Fruit fly (Drosophila melanogaster) whole organism, embryonic: Measurements from ENCODE around the gene Cpr30F.

Experiments used
- Adf1 ChIP-seq: fragments of 200-800 bp; sonication (Bioruptor generic); IDR thresholded peaks from 2 replicates; pipeline ENCODE4 v1.3.6; 2022; ENCODE audit warnings: missing biosample characterization, missing genetic modification characterization
- Atf-2 ChIP-seq: fragments of 200-800 bp; sonication (Bioruptor generic); optimal IDR thresholded peaks from 2 replicates; lab custom pipeline; 2016; ENCODE audit warnings: missing biosample characterization, missing genetic modification characterization
- BtbVII ChIP-seq: fragments of 200-800 bp; sonication (Bioruptor generic); optimal IDR thresholded peaks from 3 replicates; lab custom pipeline; 2017; ENCODE audit warnings: missing biosample characterization, mild to moderate bottlenecking, missing genetic modification characterization
- Bteb2 ChIP-seq: fragments of 200-800 bp; sonication (Bioruptor generic); optimal IDR thresholded peaks from 2 replicates; lab custom pipeline; 2016; ENCODE audit warnings: missing biosample characterization, missing genetic modification characterization
- CG1024 ChIP-seq: fragments of 200-800 bp; sonication (Bioruptor generic); IDR thresholded peaks from 2 replicates; pipeline ENCODE4 v1.3.6; 2022; ENCODE audit warnings: missing biosample characterization, missing genetic modification characterization
- CG11247 ChIP-seq: fragments of 200-800 bp; sonication (Bioruptor generic); IDR thresholded peaks from 2 replicates; pipeline ENCODE4 v1.3.6; 2022; ENCODE audit warnings: missing biosample characterization, missing genetic modification characterization
- CG11456 ChIP-seq: fragments of 200-800 bp; sonication (Bioruptor generic); IDR thresholded peaks from 3 replicates; pipeline ENCODE4 v1.3.6; 2022; ENCODE audit warnings: missing biosample characterization, missing genetic modification characterization
- CG12155 ChIP-seq: fragments of 200-800 bp; sonication (Bioruptor generic); optimal IDR thresholded peaks from 3 replicates; lab custom pipeline; 2016; ENCODE audit warnings: missing biosample characterization, missing genetic modification characterization
- CG12236 ChIP-seq: fragments of 200-800 bp; sonication (Bioruptor generic); optimal IDR thresholded peaks from 2 replicates; lab custom pipeline; 2016; ENCODE audit warnings: missing biosample characterization, missing genetic modification characterization
- CG14710 ChIP-seq: fragments of 200-800 bp; sonication (Bioruptor generic); optimal IDR thresholded peaks from 3 replicates; lab custom pipeline; 2019; ENCODE audit warnings: missing biosample characterization, mild to moderate bottlenecking, missing genetic modification characterization, moderate library complexity
- CG14965 ChIP-seq: fragments of 200-800 bp; sonication (Bioruptor generic); optimal IDR thresholded peaks from 2 replicates; lab custom pipeline; 2016; ENCODE audit warnings: missing biosample characterization, missing genetic modification characterization, borderline replicate concordance
- CG1602 ChIP-seq: fragments of 200-800 bp; sonication (Bioruptor generic); optimal IDR thresholded peaks from 3 replicates; lab custom pipeline; 2016; ENCODE audit warnings: missing biosample characterization, missing genetic modification characterization
- CG17328 ChIP-seq: fragments of 200-800 bp; sonication (Bioruptor generic); IDR thresholded peaks from 2 replicates; pipeline ENCODE4 v1.3.6; 2022; ENCODE audit warnings: missing biosample characterization, missing genetic modification characterization
- CG18599 ChIP-seq: fragments of 200-800 bp; sonication (Bioruptor generic); optimal IDR thresholded peaks from 3 replicates; lab custom pipeline; 2017; ENCODE audit warnings: missing biosample characterization, missing genetic modification characterization, mild to moderate bottlenecking, moderate library complexity, missing genetic modification reagents
- CG2129 ChIP-seq: fragments of 200-800 bp; sonication (Bioruptor generic); IDR thresholded peaks from 2 replicates; pipeline ENCODE4 v1.3.6; 2022; ENCODE audit warnings: missing biosample characterization, missing genetic modification characterization; ENCODE audit not compliant: partially characterized antibody
- CG34422 ChIP-seq: fragments of 200-800 bp; sonication (Bioruptor generic); IDR thresholded peaks from 3 replicates; pipeline ENCODE4 v1.3.6; 2022; ENCODE audit warnings: missing biosample characterization, missing genetic modification characterization
- CG4328 ChIP-seq: fragments of 200-800 bp; sonication (Bioruptor generic); optimal IDR thresholded peaks from 3 replicates; lab custom pipeline; 2017; ENCODE audit warnings: missing biosample characterization, missing genetic modification reagents, missing genetic modification characterization
- CG6175 ChIP-seq: fragments of 200-800 bp; sonication (Bioruptor generic); IDR thresholded peaks from 3 replicates; pipeline ENCODE4 v1.3.6; 2022; ENCODE audit warnings: missing biosample characterization, missing genetic modification characterization
- CG6254 ChIP-seq: fragments of 200-800 bp; sonication (Bioruptor generic); optimal IDR thresholded peaks from 3 replicates; lab custom pipeline; 2017; ENCODE audit warnings: mild to moderate bottlenecking, missing biosample characterization, missing genetic modification reagents, missing genetic modification characterization
- CG6654 ChIP-seq: fragments of 200-800 bp; sonication (Bioruptor generic); optimal IDR thresholded peaks from 2 replicates; lab custom pipeline; 2017; ENCODE audit warnings: missing biosample characterization, mild to moderate bottlenecking, missing genetic modification characterization
- CG7357 ChIP-seq: fragments of 200-800 bp; sonication (Bioruptor generic); IDR thresholded peaks from 3 replicates; pipeline ENCODE4 v1.3.6; 2022; ENCODE audit warnings: missing biosample characterization, missing genetic modification characterization
- CG7987 ChIP-seq: fragments of 200-800 bp; sonication (Bioruptor generic); optimal IDR thresholded peaks from 2 replicates; lab custom pipeline; 2018; ENCODE audit warnings: missing biosample characterization, mild to moderate bottlenecking, missing genetic modification characterization, moderate library complexity
- CHES-1-like ChIP-seq: fragments of 200-800 bp; sonication (Bioruptor generic); optimal IDR thresholded peaks from 2 replicates; lab custom pipeline; 2016; ENCODE audit warnings: missing biosample characterization, missing genetic modification characterization
- Elba2 ChIP-seq: fragments of 200-800 bp; sonication (Bioruptor generic); optimal IDR thresholded peaks from 3 replicates; lab custom pipeline; 2016; ENCODE audit warnings: missing biosample characterization, missing genetic modification characterization
- HHEX ChIP-seq: fragments of 200-800 bp; sonication (Bioruptor generic); optimal IDR thresholded peaks from 3 replicates; lab custom pipeline; 2017; ENCODE audit warnings: missing biosample characterization, mild to moderate bottlenecking, missing genetic modification characterization, missing genetic modification reagents
- HLH3B ChIP-seq: fragments of 200-800 bp; sonication (Bioruptor generic); IDR thresholded peaks from 2 replicates; pipeline ENCODE4 v1.3.6; 2022; ENCODE audit warnings: missing biosample characterization, missing genetic modification characterization
- Hmr ChIP-seq: fragments of 200-800 bp; sonication (Bioruptor generic); optimal IDR thresholded peaks from 3 replicates; lab custom pipeline; 2017; ENCODE audit warnings: mild to moderate bottlenecking, missing biosample characterization, missing genetic modification reagents, missing genetic modification characterization
- MBD-R2 ChIP-seq: fragments of 200-800 bp; sonication (Bioruptor generic); IDR thresholded peaks from 2 replicates; pipeline ENCODE4 v1.3.6; 2022; ENCODE audit warnings: missing biosample characterization, missing genetic modification characterization
- Mrtf ChIP-seq: fragments of 200-800 bp; sonication (Bioruptor generic); IDR thresholded peaks from 3 replicates; pipeline ENCODE4 v1.3.6; 2022; ENCODE audit warnings: missing biosample characterization, missing genetic modification characterization
- Myb ChIP-seq: fragments of 200-800 bp; sonication (Bioruptor generic); optimal IDR thresholded peaks from 2 replicates; lab custom pipeline; 2016; ENCODE audit warnings: missing biosample characterization, missing genetic modification characterization
- Nf-YC ChIP-seq: fragments of 200-800 bp; optimal IDR thresholded peaks from 3 replicates; lab custom pipeline; 2019; ENCODE audit warnings: missing biosample characterization, mild to moderate bottlenecking, missing genetic modification characterization, moderate library complexity
- NfI ChIP-seq: fragments of 200-800 bp; sonication (Bioruptor generic); optimal IDR thresholded peaks from 3 replicates; lab custom pipeline; 2018; ENCODE audit warnings: missing biosample characterization, mild to moderate bottlenecking, missing genetic modification characterization, moderate library complexity
- Pdp1 ChIP-seq, 2 experiments: fragments of 200-800 bp; sonication (Bioruptor generic); optimal IDR thresholded peaks; 3 replicates each; lab custom pipeline; 2016; ENCODE audit warnings: missing biosample characterization in 2 of 2, missing genetic modification characterization in 2 of 2, mild to moderate bottlenecking in 1 of 2, moderate library complexity in 1 of 2
- Ptx1 ChIP-seq: fragments of 200-800 bp; sonication (Bioruptor generic); IDR thresholded peaks from 2 replicates; pipeline ENCODE4 v1.3.6; 2022; ENCODE audit warnings: missing biosample characterization, missing genetic modification characterization
- abd-A ChIP-seq: fragments of 200-800 bp; sonication (Bioruptor generic); optimal IDR thresholded peaks from 3 replicates; lab custom pipeline; 2019; ENCODE audit warnings: missing biosample characterization, mild to moderate bottlenecking, missing genetic modification characterization, moderate library complexity
- al ChIP-seq: fragments of 200-800 bp; sonication (Bioruptor generic); IDR thresholded peaks from 2 replicates; pipeline ENCODE4 v1.3.6; 2022; ENCODE audit warnings: missing biosample characterization, missing genetic modification characterization
- bigmax ChIP-seq: fragments of 200-800 bp; sonication (Bioruptor generic); optimal IDR thresholded peaks from 2 replicates; lab custom pipeline; 2018; ENCODE audit warnings: missing biosample characterization, mild to moderate bottlenecking, missing genetic modification characterization
- chn ChIP-seq: fragments of 200-800 bp; sonication (Bioruptor generic); optimal IDR thresholded peaks from 2 replicates; lab custom pipeline; 2016; ENCODE audit warnings: missing biosample characterization, missing genetic modification characterization
- ewg ChIP-seq: fragments of 200-800 bp; sonication (Bioruptor generic); optimal IDR thresholded peaks from 3 replicates; lab custom pipeline; 2017; ENCODE audit warnings: mild to moderate bottlenecking, missing biosample characterization, missing genetic modification reagents, missing genetic modification characterization
- lbe ChIP-seq: fragments of 200-800 bp; sonication (Bioruptor generic); optimal IDR thresholded peaks from 2 replicates; lab custom pipeline; 2016; ENCODE audit warnings: missing biosample characterization, mild to moderate bottlenecking, missing genetic modification characterization
- ranshi ChIP-seq: fragments of 200-800 bp; sonication (Bioruptor generic); IDR thresholded peaks from 2 replicates; pipeline ENCODE4 v1.3.6; 2022; ENCODE audit warnings: missing biosample characterization, missing genetic modification characterization
- ro ChIP-seq: fragments of 200-800 bp; sonication (Bioruptor generic); IDR thresholded peaks from 2 replicates; pipeline ENCODE4 v1.3.6; 2022; ENCODE audit warnings: missing biosample characterization, missing genetic modification characterization
- row ChIP-seq: fragments of 200-800 bp; sonication (Bioruptor generic); IDR thresholded peaks from 3 replicates; pipeline ENCODE4 v1.3.6; 2022; ENCODE audit warnings: missing biosample characterization, missing genetic modification characterization
- run ChIP-seq: fragments of 200-800 bp; sonication (Bioruptor generic); optimal IDR thresholded peaks from 3 replicates; lab custom pipeline; 2018; ENCODE audit warnings: missing biosample characterization, mild to moderate bottlenecking, missing genetic modification characterization
- schlank ChIP-seq: fragments of 200-800 bp; sonication (Bioruptor generic); optimal IDR thresholded peaks from 2 replicates; lab custom pipeline; 2018; ENCODE audit warnings: missing biosample characterization, mild to moderate bottlenecking, missing genetic modification characterization
- seq ChIP-seq: fragments of 200-800 bp; sonication (Bioruptor generic); IDR thresholded peaks from 2 replicates; pipeline ENCODE4 v1.3.6; 2022; ENCODE audit warnings: missing biosample characterization, missing genetic modification characterization
- slbo ChIP-seq: fragments of 200-800 bp; sonication (Bioruptor generic); IDR thresholded peaks from 2 replicates; pipeline ENCODE4 v1.3.6; 2022; ENCODE audit warnings: missing biosample characterization, missing genetic modification characterization
- ssp ChIP-seq: fragments of 200-800 bp; sonication (Bioruptor generic); IDR thresholded peaks from 2 replicates; pipeline ENCODE4 v1.3.6; 2022; ENCODE audit warnings: missing biosample characterization, missing genetic modification characterization
- tin ChIP-seq: fragments of 200-800 bp; sonication (Bioruptor generic); optimal IDR thresholded peaks from 3 replicates; lab custom pipeline; 2016; ENCODE audit warnings: missing biosample characterization, missing genetic modification characterization
- toy ChIP-seq: fragments of 200-800 bp; sonication (Bioruptor generic); IDR thresholded peaks from 2 replicates; pipeline ENCODE4 v1.3.6; 2022; ENCODE audit warnings: missing biosample characterization, missing genetic modification characterization
- zfh1 ChIP-seq: fragments of 200-800 bp; sonication (Bioruptor generic); IDR thresholded peaks from 3 replicates; pipeline ENCODE4 v1.3.6; 2022; ENCODE audit warnings: missing biosample characterization, missing genetic modification characterization

Gene Cpr30F

dm6 chr2L:9921401-9921800, 11.6 kb downstream of the Cpr30F start, which contains the start of gene CG4592 (continued):
- TF ChIP-seq ranshi: peak; percentile 66
- TF ChIP-seq HHEX (GFP tag; lab: Kevin White, UChicago): peak; percentile 34
- peak; percentile 77 for TF ChIP-seq lbe (GFP tag; lab: Kevin White, UChicago)
- peak; percentile 52 for TF ChIP-seq CG14710
- TF ChIP-seq HLH3B (GFP tag; lab: Robert Waterston, UW): peak; percentile 62; the same call in 1 of the 2 replicates
- TF ChIP-seq CG34422 (GFP tag; lab: Robert Waterston, UW): peak; percentile 11; the same call in 1 of the 3 replicates
- TF ChIP-seq abd-A (tag; lab: Kevin White, UChicago): no peak
- no peak for TF ChIP-seq Elba2 (GFP tag; lab: Kevin White, UChicago)
- peak; percentile 67 for TF ChIP-seq Hmr (GFP tag; lab: Kevin White, UChicago)
- TF ChIP-seq al (GFP tag; lab: Robert Waterston, UW): no peak
- no peak for TF ChIP-seq CG11247 (GFP tag; lab: Robert Waterston, UW)
- TF ChIP-seq schlank: peak; percentile 39
- TF ChIP-seq Atf-2 (GFP tag; lab: Kevin White, UChicago): no peak
- peak; percentile 25; the same call in 1 of the 2 replicates for TF ChIP-seq CG1024
- no peak for TF ChIP-seq ewg (GFP tag; lab: Kevin White, UChicago)
- 0 out of 2 replicates have a peak, but pooled peaks have one; percentile 30 for TF ChIP-seq seq
- TF ChIP-seq MBD-R2 (GFP tag; lab: Robert Waterston, UW): peak; percentile 92
- TF ChIP-seq CG6254: peak; percentile 5
- no peak for TF ChIP-seq toy (GFP tag; lab: Robert Waterston, UW)
- peak; percentile 81 for TF ChIP-seq row (GFP tag; lab: Robert Waterston, UW)
- no peak for TF ChIP-seq CG2129 (GFP tag; lab: Robert Waterston, UW)
- peak; percentile 36 for TF ChIP-seq BtbVII
- TF ChIP-seq CG6175: no peak
- TF ChIP-seq NfI (GFP tag; lab: Kevin White, UChicago): peak; percentile 65
- peak; percentile 8 for TF ChIP-seq CG1602
- peak; percentile 73; the same call in 2 of the 3 replicates for TF ChIP-seq CG11456
- peak; percentile 60 to 71 for TF ChIP-seq Pdp1 (GFP tag; optimal IDR thresholded peaks at IDR 0.05; lab: Kevin White, UChicago)
- peak; percentile 62 for TF ChIP-seq slbo (GFP tag; lab: Robert Waterston, UW)
- TF ChIP-seq CHES-1-like (GFP tag; lab: Kevin White, UChicago): no peak
- TF ChIP-seq CG4328 (GFP tag; lab: Kevin White, UChicago): peak; percentile 2
- peak; percentile 22 for TF ChIP-seq CG6654 (GFP tag; lab: Kevin White, UChicago)
- peak; percentile 57 for TF ChIP-seq tin
- 0 out of 2 replicates have a peak, but pooled peaks have one; percentile 32 for TF ChIP-seq CG17328
- peak; percentile 79 for TF ChIP-seq zfh1 (GFP tag; lab: Robert Waterston, UW)
- TF ChIP-seq Ptx1: peak; percentile 43
- peak; percentile 14; the same call in 1 of the 2 replicates for TF ChIP-seq ssp (GFP tag; lab: Robert Waterston, UW)
- no peak for TF ChIP-seq CG7357 (GFP tag; lab: Robert Waterston, UW)
- peak; percentile 31; the same call in 2 of the 3 replicates for TF ChIP-seq Mrtf (GFP tag; lab: Robert Waterston, UW)
- TF ChIP-seq bigmax: peak; percentile 60
- no peak for TF ChIP-seq Nf-YC (tag; lab: Kevin White, UChicago)
- TF ChIP-seq run (tag; lab: Kevin White, UChicago): no peak
- no peak for TF ChIP-seq CG12236
- TF ChIP-seq CG18599 (GFP tag; lab: Kevin White, UChicago): peak; percentile 58
- peak; percentile 18; the same call in 1 of the 2 replicates for TF ChIP-seq Adf1
- TF ChIP-seq ro (GFP tag; lab: Robert Waterston, UW): no peak
- peak; percentile 78 for TF ChIP-seq CG7987
- peak; percentile 15 for TF ChIP-seq Myb (GFP tag; lab: Kevin White, UChicago)
- TF ChIP-seq CG12155 (GFP tag; lab: Kevin White, UChicago): peak; percentile 53
- no peak for TF ChIP-seq CG14965 (GFP tag; lab: Kevin White, UChicago)
- peak; percentile 28 for TF ChIP-seq Bteb2 (GFP tag; lab: Kevin White, UChicago)
- peak; percentile 42 for TF ChIP-seq chn
